Fruit fly (Drosophila melanogaster) whole organism, embryonic: Measurements from ENCODE around the gene CG6106.

Experiments
- BEAF-32 ChIP-seq: fragments of 200-800 bp; sonication (Bioruptor generic); optimal IDR thresholded peaks from 3 replicates; lab custom pipeline; 2017; ENCODE audit warnings: missing biosample characterization, missing genetic modification characterization, mild to moderate bottlenecking, moderate library complexity, missing genetic modification reagents
- CG10959 ChIP-seq: fragments of 200-800 bp; sonication (Bioruptor generic); IDR thresholded peaks from 2 replicates; pipeline ENCODE4 v1.3.6; 2022; ENCODE audit warnings: missing biosample characterization, missing genetic modification characterization
- CG11085 ChIP-seq: fragments of 200-800 bp; sonication (Bioruptor generic); IDR thresholded peaks from 2 replicates; pipeline ENCODE4 v1.3.6; 2022; ENCODE audit warnings: missing biosample characterization, missing genetic modification characterization
- CG11398 ChIP-seq: fragments of 200-800 bp; sonication (Bioruptor generic); optimal IDR thresholded peaks from 2 replicates; lab custom pipeline; 2016; ENCODE audit warnings: missing biosample characterization, missing genetic modification characterization
- CG13123 ChIP-seq: fragments of 200-800 bp; sonication (Bioruptor generic); optimal IDR thresholded peaks from 2 replicates; lab custom pipeline; 2016; ENCODE audit warnings: missing biosample characterization, missing genetic modification characterization
- CG13296 ChIP-seq: fragments of 200-800 bp; sonication (Bioruptor generic); optimal IDR thresholded peaks from 3 replicates; lab custom pipeline; 2018; ENCODE audit warnings: missing biosample characterization, mild to moderate bottlenecking, missing genetic modification characterization
- CG1647 ChIP-seq: fragments of 200-800 bp; sonication (Bioruptor generic); optimal IDR thresholded peaks from 3 replicates; lab custom pipeline; 2016; ENCODE audit warnings: missing biosample characterization, missing genetic modification characterization
- CG17361 ChIP-seq: fragments of 200-800 bp; sonication (Bioruptor generic); IDR thresholded peaks from 3 replicates; pipeline ENCODE4 v1.3.6; 2022; ENCODE audit warnings: missing biosample characterization, missing genetic modification characterization
- CG2875 ChIP-seq: fragments of 200-800 bp; sonication (Bioruptor generic); optimal IDR thresholded peaks from 2 replicates; lab custom pipeline; 2017; ENCODE audit warnings: missing biosample characterization, mild to moderate bottlenecking, missing genetic modification characterization, missing genetic modification reagents
- CG32767 ChIP-seq: fragments of 200-800 bp; sonication (Bioruptor generic); IDR thresholded peaks from 2 replicates; pipeline ENCODE4 v1.3.6; 2022; ENCODE audit warnings: missing biosample characterization, missing genetic modification characterization
- CG3281 ChIP-seq: fragments of 200-800 bp; sonication (Bioruptor generic); optimal IDR thresholded peaks from 3 replicates; lab custom pipeline; 2017; ENCODE audit warnings: missing biosample characterization, mild to moderate bottlenecking, missing genetic modification characterization
- CG34376 ChIP-seq: fragments of 200-800 bp; sonication (Bioruptor generic); optimal IDR thresholded peaks from 2 replicates; lab custom pipeline; 2018; ENCODE audit warnings: missing biosample characterization, mild to moderate bottlenecking, missing genetic modification characterization
- CG6175 ChIP-seq: fragments of 200-800 bp; sonication (Bioruptor generic); IDR thresholded peaks from 3 replicates; pipeline ENCODE4 v1.3.6; 2022; ENCODE audit warnings: missing biosample characterization, missing genetic modification characterization
- CG7271 ChIP-seq: fragments of 200-800 bp; sonication (Bioruptor generic); optimal IDR thresholded peaks from 2 replicates; lab custom pipeline; 2018; ENCODE audit warnings: missing biosample characterization, mild to moderate bottlenecking, missing genetic modification characterization, moderate library complexity
- CG8388 ChIP-seq: fragments of 200-800 bp; sonication (Bioruptor generic); optimal IDR thresholded peaks from 2 replicates; lab custom pipeline; 2019; ENCODE audit warnings: missing biosample characterization, mild to moderate bottlenecking, missing genetic modification characterization, moderate library complexity
- CG9609 ChIP-seq: fragments of 200-800 bp; sonication (Bioruptor generic); optimal IDR thresholded peaks from 3 replicates; lab custom pipeline; 2016; ENCODE audit warnings: missing biosample characterization, missing genetic modification characterization
- CG9932 ChIP-seq: fragments of 200-800 bp; sonication (Bioruptor generic); IDR thresholded peaks from 2 replicates; pipeline ENCODE4 v1.3.6; 2022; ENCODE audit warnings: missing biosample characterization, missing genetic modification characterization
- D19B ChIP-seq: fragments of 200-800 bp; sonication (Bioruptor generic); optimal IDR thresholded peaks from 2 replicates; lab custom pipeline; 2017; ENCODE audit warnings: missing biosample characterization, mild to moderate bottlenecking, missing genetic modification characterization
- Dek ChIP-seq: fragments of 200-800 bp; sonication (Bioruptor generic); optimal IDR thresholded peaks from 3 replicates; lab custom pipeline; 2019; ENCODE audit warnings: missing biosample characterization, mild to moderate bottlenecking, missing genetic modification characterization, moderate library complexity
- Dip3 ChIP-seq: fragments of 200-800 bp; sonication (Bioruptor generic); optimal IDR thresholded peaks from 3 replicates; lab custom pipeline; 2016; ENCODE audit warnings: missing biosample characterization, missing genetic modification characterization
- Fer1 ChIP-seq: fragments of 200-800 bp; sonication (Bioruptor generic); optimal IDR thresholded peaks from 2 replicates; lab custom pipeline; 2017; ENCODE audit warnings: missing biosample characterization, mild to moderate bottlenecking, missing genetic modification characterization
- HHEX ChIP-seq: fragments of 200-800 bp; sonication (Bioruptor generic); optimal IDR thresholded peaks from 3 replicates; lab custom pipeline; 2017; ENCODE audit warnings: missing biosample characterization, mild to moderate bottlenecking, missing genetic modification characterization, missing genetic modification reagents
- Hsf ChIP-seq: fragments of 200-800 bp; sonication (Bioruptor generic); optimal IDR thresholded peaks from 3 replicates; lab custom pipeline; 2016; ENCODE audit warnings: missing biosample characterization, missing genetic modification characterization
- Lpt ChIP-seq: fragments of >200 bp; optimal IDR thresholded peaks from 2 replicates; lab custom pipeline; 2018; ENCODE audit warnings: missing biosample characterization, missing genetic modification characterization
- MESR4 ChIP-seq: fragments of 200-800 bp; sonication (Bioruptor generic); optimal IDR thresholded peaks from 2 replicates; lab custom pipeline; 2018; ENCODE audit warnings: missing biosample characterization, mild to moderate bottlenecking, missing genetic modification characterization, moderate library complexity
- Oli ChIP-seq: fragments of 200-800 bp; sonication (Bioruptor generic); optimal IDR thresholded peaks from 2 replicates; lab custom pipeline; 2018; ENCODE audit warnings: missing biosample characterization, mild to moderate bottlenecking, missing genetic modification characterization, moderate library complexity
- Rfx ChIP-seq: fragments of 200-800 bp; sonication (Bioruptor generic); IDR thresholded peaks from 2 replicates; pipeline ENCODE4 v1.3.6; 2022; ENCODE audit warnings: missing biosample characterization, missing genetic modification characterization
- Sry-β ChIP-seq: fragments of 200-800 bp; sonication (Bioruptor generic); optimal IDR thresholded peaks from 2 replicates; lab custom pipeline; 2018; ENCODE audit warnings: missing biosample characterization, mild to moderate bottlenecking, missing genetic modification characterization, moderate library complexity
- ab ChIP-seq: fragments of 200-800 bp; sonication (Bioruptor generic); optimal IDR thresholded peaks from 2 replicates; lab custom pipeline; 2016; ENCODE audit warnings: missing biosample characterization, missing genetic modification characterization
- abd-A ChIP-seq: fragments of 200-800 bp; sonication (Bioruptor generic); optimal IDR thresholded peaks from 3 replicates; lab custom pipeline; 2019; ENCODE audit warnings: missing biosample characterization, mild to moderate bottlenecking, missing genetic modification characterization, moderate library complexity
- amos ChIP-seq: fragments of 200-800 bp; sonication (Bioruptor generic); IDR thresholded peaks from 2 replicates; pipeline ENCODE4 v1.3.6; 2022; ENCODE audit warnings: missing biosample characterization, missing genetic modification characterization; ENCODE audit not compliant: partially characterized antibody
- bbx ChIP-seq: fragments of 200-800 bp; sonication (Bioruptor generic); IDR thresholded peaks from 2 replicates; pipeline ENCODE4 v1.3.6; 2022; ENCODE audit warnings: missing biosample characterization, missing genetic modification characterization; ENCODE audit not compliant: partially characterized antibody
- cas ChIP-seq: fragments of 200-800 bp; sonication (Bioruptor generic); IDR thresholded peaks from 2 replicates; pipeline ENCODE4 v1.3.6; 2022; ENCODE audit warnings: missing biosample characterization, missing genetic modification characterization
- cg ChIP-seq: fragments of 200-800 bp; sonication (Bioruptor generic); optimal IDR thresholded peaks from 3 replicates; lab custom pipeline; 2019; ENCODE audit warnings: missing biosample characterization, mild to moderate bottlenecking, missing genetic modification characterization, moderate library complexity
- crol ChIP-seq: fragments of 200-800 bp; sonication (Bioruptor generic); IDR thresholded peaks from 2 replicates; pipeline ENCODE4 v1.3.6; 2022; ENCODE audit warnings: missing biosample characterization, missing genetic modification characterization
- dpn ChIP-seq, 2 experiments: fragments of 200-800 bp; sonication (Bioruptor generic); optimal IDR thresholded peaks; 3 replicates each; lab custom pipeline; 2016; ENCODE audit warnings: missing biosample characterization in 2 of 2, missing genetic modification characterization in 2 of 2
- en ChIP-seq: fragments of 200-800 bp; sonication (Bioruptor generic); optimal IDR thresholded peaks from 2 replicates; lab custom pipeline; 2016; ENCODE audit warnings: missing biosample characterization, missing genetic modification characterization
- eve ChIP-seq, 2 experiments: fragments of >200 bp; optimal IDR thresholded peaks; 2 replicates each; lab custom pipeline; 2017; ENCODE audit warnings: missing biosample characterization in 2 of 2, missing genetic modification characterization in 2 of 2
- exex ChIP-seq: fragments of 200-800 bp; sonication (Bioruptor generic); optimal IDR thresholded peaks from 4 replicates; lab custom pipeline; 2018; ENCODE audit warnings: missing biosample characterization, mild to moderate bottlenecking, missing genetic modification characterization, moderate library complexity
- fru ChIP-seq: fragments of >200 bp; optimal IDR thresholded peaks from 2 replicates; lab custom pipeline; 2017
- ftz-f1 ChIP-seq: fragments of 200-800 bp; sonication (Bioruptor generic); optimal IDR thresholded peaks from 2 replicates; lab custom pipeline; 2016; ENCODE audit warnings: missing biosample characterization, missing genetic modification characterization
- gcm ChIP-seq: fragments of 200-800 bp; sonication (Bioruptor generic); optimal IDR thresholded peaks from 2 replicates; lab custom pipeline; 2019; ENCODE audit warnings: missing biosample characterization, mild to moderate bottlenecking, missing genetic modification characterization, moderate library complexity
- hb ChIP-seq: fragments of 200-800 bp; sonication (Bioruptor generic); IDR thresholded peaks from 3 replicates; pipeline ENCODE4 v1.3.6; 2022; ENCODE audit warnings: missing biosample characterization, missing genetic modification characterization; ENCODE audit not compliant: partially characterized antibody
- kni ChIP-seq: fragments of 200-800 bp; sonication (Bioruptor generic); optimal IDR thresholded peaks from 3 replicates; lab custom pipeline; 2017; ENCODE audit warnings: mild to moderate bottlenecking, missing biosample characterization, missing genetic modification reagents, missing genetic modification characterization
- lab ChIP-seq: fragments of 200-800 bp; sonication (Bioruptor generic); optimal IDR thresholded peaks from 3 replicates; lab custom pipeline; 2017; ENCODE audit warnings: missing biosample characterization, missing genetic modification characterization, mild to moderate bottlenecking, moderate library complexity, missing genetic modification reagents
- mirr ChIP-seq: fragments of 200-800 bp; sonication (Bioruptor generic); optimal IDR thresholded peaks from 3 replicates; lab custom pipeline; 2018; ENCODE audit warnings: missing biosample characterization, mild to moderate bottlenecking, missing genetic modification characterization
- sens ChIP-seq: fragments of 200-800 bp; sonication (Bioruptor generic); peaks from one replicate; lab custom pipeline; 2016; ENCODE audit warnings: missing biosample characterization, missing genetic modification characterization
- trh ChIP-seq: fragments of 200-800 bp; sonication (Bioruptor generic); optimal IDR thresholded peaks from 2 replicates; lab custom pipeline; 2016; ENCODE audit warnings: missing biosample characterization, missing genetic modification characterization
- vvl ChIP-seq: fragments of 200-800 bp; sonication (Bioruptor generic); IDR thresholded peaks from 2 replicates; pipeline ENCODE4 v1.3.6; 2022; ENCODE audit warnings: missing biosample characterization, missing genetic modification characterization

The CG6106 gene

DNA sequence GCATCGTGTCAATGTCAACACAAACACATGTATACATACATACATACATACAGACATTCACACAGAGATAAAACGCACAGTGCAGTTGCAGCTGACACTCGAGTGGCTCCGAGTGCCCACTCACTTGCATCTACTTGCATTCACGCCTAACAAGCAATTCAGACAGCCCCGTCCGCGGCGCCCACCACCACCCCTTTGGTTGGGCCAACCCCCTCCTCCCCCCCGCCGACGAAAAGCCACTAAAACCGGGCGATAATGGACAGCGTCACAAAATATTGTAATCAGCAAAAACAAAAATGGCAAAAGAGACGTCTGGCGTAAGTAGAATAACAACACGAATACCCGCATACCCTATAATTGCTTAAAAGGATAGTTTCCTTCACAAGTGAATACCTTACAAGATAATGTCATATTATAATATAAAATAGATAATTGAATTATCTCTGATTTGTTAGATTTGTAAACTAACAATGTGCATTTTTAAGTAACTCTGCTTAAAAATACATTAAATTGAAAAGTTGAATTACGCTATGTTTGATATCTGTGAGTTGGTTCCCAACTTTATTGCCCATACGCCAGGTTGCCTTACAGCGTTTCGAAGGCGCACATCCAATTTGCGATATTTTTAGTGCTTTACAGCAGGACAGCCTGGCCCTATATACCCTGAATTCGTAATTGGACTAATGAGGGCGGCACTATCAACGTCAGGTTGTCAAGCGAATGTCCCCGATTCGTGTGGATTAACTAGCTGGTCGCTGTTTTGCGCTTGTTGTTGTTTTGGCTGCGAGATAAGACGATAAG lies 48.1 kb downstream of the CG6106 start (continued):
- TF ChIP-seq trh (GFP tag; lab: Kevin White, UChicago) (no peak), Rfx (GFP tag; lab: Robert Waterston, UW) (peak; percentile 14; the same call in 1 of the 2 replicates), Oli (tag; lab: Kevin White, UChicago) (peak; percentile 10), D19B (peak; percentile 93), gcm (GFP tag; lab: Kevin White, UChicago) (no peak), CG34376 (peak; percentile 59), exex (tag; lab: Kevin White, UChicago) (peak; percentile 57), mirr (GFP tag; lab: Kevin White, UChicago) (peak; percentile 71), CG17361 (GFP tag; lab: Robert Waterston, UW) (peak; percentile 24; the same call in 1 of the 3 replicates), en (GFP tag; lab: Kevin White, UChicago) (no peak), CG7271 (tag; lab: Kevin White, UChicago) (no peak), crol (GFP tag; lab: Robert Waterston, UW) (peak; percentile 93), Dek (tag; lab: Kevin White, UChicago) (no peak), cg (peak; percentile 2)

DNA sequence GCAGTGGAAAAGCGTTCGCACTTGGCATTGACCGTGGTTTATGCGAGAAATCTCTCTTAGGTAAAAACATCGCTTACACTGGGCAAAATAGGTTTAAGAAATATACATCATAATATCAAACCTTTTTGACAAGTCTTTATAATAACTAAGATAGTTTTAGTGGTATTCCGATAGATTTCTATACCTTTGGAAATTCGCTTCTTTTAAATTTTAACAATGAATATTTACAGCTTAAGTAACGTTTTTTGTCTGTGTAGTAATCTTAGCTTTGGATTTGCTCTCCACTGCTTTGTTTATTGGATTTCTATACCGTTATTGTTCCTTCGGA lies 48.7 kb downstream of the CG6106 start:
- no peak for TF ChIP-seq cas (GFP tag; lab: Robert Waterston, UW)
- no peak for TF ChIP-seq HHEX (GFP tag; lab: Kevin White, UChicago)
- no peak for TF ChIP-seq Sry-β (GFP tag; lab: Kevin White, UChicago)
- no peak for TF ChIP-seq mirr (GFP tag; lab: Kevin White, UChicago)
- TF ChIP-seq Fer1 (GFP tag; lab: Kevin White, UChicago) = peak; percentile 4
- peak; percentile 1 for TF ChIP-seq CG9609 (GFP tag; lab: Kevin White, UChicago)
- TF ChIP-seq MESR4 (GFP tag; lab: Kevin White, UChicago) = no peak
- no peak for TF ChIP-seq Dip3 (GFP tag; lab: Kevin White, UChicago)
- TF ChIP-seq CG3281 (GFP tag; lab: Kevin White, UChicago) = peak; percentile 21
- no peak for TF ChIP-seq CG32767
- peak; percentile 2 for TF ChIP-seq CG8388 (GFP tag; lab: Kevin White, UChicago)
- no peak for TF ChIP-seq abd-A (tag; lab: Kevin White, UChicago)
- TF ChIP-seq ftz-f1 (GFP tag; lab: Kevin White, UChicago) = no peak
- TF ChIP-seq CG10959 = no peak
- no peak for TF ChIP-seq CG13296 (GFP tag; lab: Kevin White, UChicago)
- no peak for TF ChIP-seq bbx (GFP tag; lab: Robert Waterston, UW)
- TF ChIP-seq CG1647 (GFP tag; lab: Kevin White, UChicago) = no peak
- TF ChIP-seq fru (lab: Kevin White, UChicago) = no peak
- TF ChIP-seq eve (GFP tag; optimal IDR thresholded peaks at IDR 0.05; lab: Kevin White, UChicago) = no peak
- no peak for TF ChIP-seq gcm (GFP tag; lab: Kevin White, UChicago)
- no peak for TF ChIP-seq kni
- TF ChIP-seq CG2875 (GFP tag; lab: Kevin White, UChicago) = no peak
- TF ChIP-seq amos = no peak
- peak; percentile 27 for TF ChIP-seq lab (GFP tag; lab: Kevin White, UChicago)
- TF ChIP-seq CG9932 (GFP tag; lab: Robert Waterston, UW) = no peak
- no peak for TF ChIP-seq CG13123
- no peak for TF ChIP-seq vvl
- TF ChIP-seq hb (GFP tag; lab: Robert Waterston, UW) = no peak
- TF ChIP-seq CG11085 (GFP tag; lab: Robert Waterston, UW) = no peak
- TF ChIP-seq Hsf (GFP tag; lab: Kevin White, UChicago) = no peak
- no peak for TF ChIP-seq CG6175 (GFP tag; lab: Robert Waterston, UW)
- TF ChIP-seq ab (GFP tag; lab: Kevin White, UChicago) = no peak
- peak; percentile 84 for TF ChIP-seq sens (GFP tag; lab: Kevin White, UChicago)
- TF ChIP-seq dpn (GFP tag; optimal IDR thresholded peaks at IDR 0.05; lab: Kevin White, UChicago) = peak in 1 of 2 experiments; percentile 39
- TF ChIP-seq BEAF-32 (GFP tag; lab: Kevin White, UChicago) = no peak
- no peak for TF ChIP-seq Lpt
- no peak for TF ChIP-seq CG11398 (GFP tag; lab: Kevin White, UChicago)
